Worm (Caenorhabditis elegans) whole organism, late embryonic: ENCODE results near the gene C06E2.2.
A peak's percentile ranks its signal among the peaks of the same experiment; 100 is the strongest.

Experiments used
- K02D7.2 ChIP-seq: sonication (generic microtip); optimal IDR thresholded peaks from 2 replicates; lab custom pipeline; 2017; ENCODE audit warnings: mild to moderate bottlenecking, missing genetic modification characterization, missing compliant biosample characterization
- ama-1 ChIP-seq: fragments of 150-350 bp; optimal IDR thresholded peaks from 2 replicates; lab custom pipeline; 2014
- ceh-31 ChIP-seq: sonication (generic microtip); optimal IDR thresholded peaks from 2 replicates; lab custom pipeline; 2016; ENCODE audit warnings: missing genetic modification characterization, missing compliant biosample characterization
- ceh-45 ChIP-seq: fragments of 200-800 bp; sonication (Bioruptor generic); IDR thresholded peaks from 2 replicates; pipeline ENCODE4 v1.3.6; 2022; ENCODE audit warnings: missing genetic modification reagents, missing genetic modification characterization, missing compliant biosample characterization
- ceh-9 ChIP-seq: sonication (generic microtip); optimal IDR thresholded peaks from 2 replicates; lab custom pipeline; 2016; ENCODE audit warnings: mild to moderate bottlenecking, missing genetic modification characterization, inconsistent platforms, missing compliant biosample characterization
- che-1 ChIP-seq: sonication (generic microtip); optimal IDR thresholded peaks from 2 replicates; lab custom pipeline; 2016; ENCODE audit warnings: mild to moderate bottlenecking, missing genetic modification characterization, missing compliant biosample characterization
- nhr-11 ChIP-seq: fragments of 150-350 bp; optimal IDR thresholded peaks from 2 replicates; lab custom pipeline; 2014; ENCODE audit warnings: missing biosample characterization, missing genetic modification characterization
- pax-1 ChIP-seq: fragments of 150-350 bp; optimal IDR thresholded peaks from 2 replicates; lab custom pipeline; 2014; ENCODE audit warnings: missing biosample characterization, missing genetic modification characterization
- pha-4 ChIP-seq: fragments of 150-350 bp; optimal IDR thresholded peaks from 2 replicates; lab custom pipeline; 2018; ENCODE audit warnings: missing biosample characterization, missing genetic modification reagents, missing genetic modification characterization
- pqm-1 ChIP-seq: sonication (generic microtip); optimal IDR thresholded peaks from 2 replicates; lab custom pipeline; 2016; ENCODE audit warnings: missing genetic modification characterization, missing compliant biosample characterization

DNA sequence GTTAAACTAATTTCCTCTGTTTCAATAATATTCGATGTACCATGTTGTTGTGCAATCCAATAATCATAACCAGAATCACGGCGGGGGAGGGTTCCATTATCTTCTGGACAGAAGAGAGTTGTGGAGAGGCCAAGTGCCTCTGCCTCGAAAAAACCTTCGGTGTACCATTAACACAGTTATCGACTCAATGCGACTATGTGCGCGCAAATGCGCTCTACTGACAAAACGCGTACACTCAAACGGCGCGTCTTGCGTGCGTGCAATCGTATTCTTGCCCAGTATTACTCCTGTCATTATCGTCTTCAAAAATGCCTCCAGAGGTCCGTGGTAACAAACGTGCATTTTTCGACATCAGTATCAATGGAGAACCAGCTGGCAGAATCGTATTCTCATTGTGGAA is 31.6 kb downstream of the C06E2.2 start, which contains the start of gene cyn-8:
- TF ChIP-seq ceh-45 (GFP tag; lab: Robert Waterston, UW) = no peak
- TF ChIP-seq K02D7.2 (tag; lab: Kevin White, UChicago) = no peak
- TF ChIP-seq ceh-9 (tag; lab: Kevin White, UChicago) = no peak
- TF ChIP-seq nhr-11 (tag; lab: Kevin White, UChicago) = no peak
- TF ChIP-seq pqm-1 (tag; lab: Kevin White, UChicago) = no peak
- no peak for TF ChIP-seq pha-4 (tag; lab: Kevin White, UChicago)
- TF ChIP-seq ceh-31 (tag; lab: Kevin White, UChicago) = peak; percentile 38
- no peak for TF ChIP-seq ama-1 (lab: Kevin White, UChicago)
- no peak for TF ChIP-seq pax-1 (tag; lab: Kevin White, UChicago)
- TF ChIP-seq che-1 (tag; lab: Kevin White, UChicago) = no peak
